Fruit fly (Drosophila melanogaster): Measurements from ENCODE around the gene CG15432.

CG15432 gene

dm6 chr2L:4417982-4418381, 24.1 kb upstream of the CG15432 start (continued):
- TF ChIP-seq Rx (GFP tag; IDR thresholded peaks at IDR 0.05) (no peak), ham (GFP tag; IDR thresholded peaks at IDR 0.05) (no peak), CG7928 (GFP tag; optimal IDR thresholded peaks at IDR 0.05) (no peak), zfh2 (GFP tag; optimal IDR thresholded peaks at IDR 0.05) (no peak), gem (tag; optimal IDR thresholded peaks at IDR 0.05) (no peak), gsb (GFP tag; IDR thresholded peaks at IDR 0.05) (no peak), mld (GFP tag; IDR thresholded peaks at IDR 0.05; ENCODE audit: partially characterized antibody) (no peak), Sox102F (GFP tag; optimal IDR thresholded peaks at IDR 0.05) (no peak), CG1647 (GFP tag; optimal IDR thresholded peaks at IDR 0.05) (no peak), CG11696 (GFP tag; IDR thresholded peaks at IDR 0.05) (no peak), CG13775 (GFP tag; optimal IDR thresholded peaks at IDR 0.05) (no peak), jing (GFP tag; optimal IDR thresholded peaks at IDR 0.05) (no peak), Dfd (GFP tag; optimal IDR thresholded peaks at IDR 0.05) (no peak), Max (GFP tag; optimal IDR thresholded peaks at IDR 0.05) (no peak), sima (GFP tag; optimal IDR thresholded peaks at IDR 0.05) (no peak), ATbp (GFP tag; optimal IDR thresholded peaks at IDR 0.05) (no peak), CG11085 (GFP tag; IDR thresholded peaks at IDR 0.05) (no peak), Spps (tag; optimal IDR thresholded peaks at IDR 0.05) (no peak), PHDP (tag; optimal IDR thresholded peaks at IDR 0.05) (no peak), ac (GFP tag; optimal IDR thresholded peaks at IDR 0.05) (no peak), Bteb2 (GFP tag; optimal IDR thresholded peaks at IDR 0.05) (no peak), CG17186 (GFP tag; optimal IDR thresholded peaks at IDR 0.05) (no peak), al (GFP tag; IDR thresholded peaks at IDR 0.05) (no peak), vvl (GFP tag; IDR thresholded peaks at IDR 0.05) (peak; percentile 27; the same call in 1 of the 2 replicates), Fer2 (tag; optimal IDR thresholded peaks at IDR 0.05) (no peak), CG12299 (tag; optimal IDR thresholded peaks at IDR 0.05) (no peak), CTCF (GFP tag; optimal IDR thresholded peaks at IDR 0.05) (peak; percentile 94), CG13296 (GFP tag; optimal IDR thresholded peaks at IDR 0.05) (no peak), bbx (GFP tag; IDR thresholded peaks at IDR 0.05; ENCODE audit: partially characterized antibody) (no peak), dmrt11E (tag; optimal IDR thresholded peaks at IDR 0.05) (no peak), vfl (GFP tag; optimal IDR thresholded peaks at IDR 0.05) (no peak), CG10959 (GFP tag; IDR thresholded peaks at IDR 0.05) (peak; percentile 34; the same call in 1 of the 2 replicates), eyg (GFP tag; optimal IDR thresholded peaks at IDR 0.05) (no peak), CG3065 (GFP tag; optimal IDR thresholded peaks at IDR 0.05) (no peak), CG15269 (tag; optimal IDR thresholded peaks at IDR 0.05) (no peak), CG2120 (GFP tag; optimal IDR thresholded peaks at IDR 0.05) (no peak), CG3995 (GFP tag; optimal IDR thresholded peaks at IDR 0.05) (no peak), CG3407 (GFP tag; optimal IDR thresholded peaks at IDR 0.05) (no peak), CG10654 (GFP tag; optimal IDR thresholded peaks at IDR 0.05) (no peak), lbe (GFP tag; optimal IDR thresholded peaks at IDR 0.05) (no peak), pho (GFP tag; optimal IDR thresholded peaks at IDR 0.05) (no peak), Bdp1 (GFP tag; optimal IDR thresholded peaks at IDR 0.05) (no peak), ab (GFP tag; optimal IDR thresholded peaks at IDR 0.05) (no peak), Hand (GFP tag; optimal IDR thresholded peaks at IDR 0.05) (no peak), BEAF-32 (GFP tag; optimal IDR thresholded peaks at IDR 0.05) (no peak), CG18619 (GFP tag; optimal IDR thresholded peaks at IDR 0.05) (no peak), stwl (tag; optimal IDR thresholded peaks at IDR 0.05) (no peak), ind (GFP tag; optimal IDR thresholded peaks at IDR 0.05) (peak; percentile 32), Hr3 (GFP tag; optimal IDR thresholded peaks at IDR 0.05) (no peak), CG2202 (tag; optimal IDR thresholded peaks at IDR 0.05) (no peak), ken (GFP tag; IDR thresholded peaks at IDR 0.05) (no peak), exex (tag; optimal IDR thresholded peaks at IDR 0.05) (no peak), CG6254 (GFP tag; optimal IDR thresholded peaks at IDR 0.05) (no peak)
